Worm (Caenorhabditis elegans) whole organism, L2 larva: ENCODE results near the gene C32C4.3.

Experiments
- C34F6.9 ChIP-seq: fragments of 150-350 bp; optimal IDR thresholded peaks from 2 replicates; lab custom pipeline; 2014; ENCODE audit warnings: missing biosample characterization, missing genetic modification characterization
- F13H6.1 ChIP-seq: sonication (generic microtip); optimal IDR thresholded peaks from 2 replicates; lab custom pipeline; 2016; ENCODE audit warnings: missing genetic modification characterization, missing compliant biosample characterization
- R02D3.7 ChIP-seq: fragments of 150-350 bp; optimal IDR thresholded peaks from 2 replicates; lab custom pipeline; 2014; ENCODE audit warnings: missing biosample characterization, missing genetic modification characterization
- Y55F3AM.14 ChIP-seq: fragments of 200-800 bp; sonication (Bioruptor generic); optimal IDR thresholded peaks from 2 replicates; lab custom pipeline; 2018; ENCODE audit warnings: mild to moderate bottlenecking, missing genetic modification characterization, missing compliant biosample characterization
- ZK546.5 ChIP-seq: sonication (generic microtip); optimal IDR thresholded peaks from 2 replicates; lab custom pipeline; 2017; ENCODE audit warnings: missing biosample characterization, missing genetic modification characterization
- alr-1 ChIP-seq: fragments of 150-350 bp; optimal IDR thresholded peaks from 2 replicates; lab custom pipeline; 2014; ENCODE audit warnings: missing biosample characterization, missing genetic modification characterization
- aly-2 ChIP-seq: fragments of 150-350 bp; optimal IDR thresholded peaks from 2 replicates; lab custom pipeline; 2014; ENCODE audit warnings: missing biosample characterization, missing genetic modification characterization
- ama-1 ChIP-seq: fragments of 150-350 bp; optimal IDR thresholded peaks from 2 replicates; lab custom pipeline; 2018; ENCODE audit warnings: inconsistent platforms
- blmp-1 ChIP-seq: sonication (generic microtip); optimal IDR thresholded peaks from 2 replicates; lab custom pipeline; 2017; ENCODE audit warnings: missing genetic modification characterization, mild to moderate bottlenecking, missing compliant biosample characterization, antibody characterized with exemption, moderate library complexity; ENCODE audit not compliant: insufficient read depth
- ceh-82 ChIP-seq: fragments of 150-350 bp; optimal IDR thresholded peaks from 2 replicates; lab custom pipeline; 2014; ENCODE audit warnings: missing biosample characterization, missing genetic modification characterization
- crh-2 ChIP-seq: sonication (generic microtip); optimal IDR thresholded peaks from 2 replicates; lab custom pipeline; 2017; ENCODE audit warnings: missing biosample characterization, missing genetic modification characterization
- dmd-4 ChIP-seq: sonication (generic microtip); optimal IDR thresholded peaks from 2 replicates; lab custom pipeline; 2017; ENCODE audit warnings: missing biosample characterization, missing genetic modification characterization
- egl-27 ChIP-seq: sonication (generic microtip); optimal IDR thresholded peaks from 3 replicates; lab custom pipeline; 2017; ENCODE audit warnings: missing biosample characterization, missing genetic modification reagents, missing genetic modification characterization
- elt-1 ChIP-seq: fragments of 150-350 bp; optimal IDR thresholded peaks from 2 replicates; lab custom pipeline; 2014; ENCODE audit warnings: missing biosample characterization, missing genetic modification characterization
- elt-3 ChIP-seq: sonication (generic microtip); optimal IDR thresholded peaks from 2 replicates; lab custom pipeline; 2017; ENCODE audit warnings: missing biosample characterization, missing genetic modification characterization
- fos-1 ChIP-seq: fragments of 150-350 bp; optimal IDR thresholded peaks from 2 replicates; lab custom pipeline; 2014; ENCODE audit warnings: missing biosample characterization, missing genetic modification characterization
- gmeb-1 ChIP-seq: fragments of 150-350 bp; optimal IDR thresholded peaks from 2 replicates; lab custom pipeline; 2014; ENCODE audit warnings: missing biosample characterization, missing genetic modification characterization
- lin-13 ChIP-seq: fragments of 150-350 bp; optimal IDR thresholded peaks from 2 replicates; lab custom pipeline; 2014; ENCODE audit warnings: missing biosample characterization, missing genetic modification reagents, missing genetic modification characterization
- lin-39 ChIP-seq: fragments of 150-350 bp; optimal IDR thresholded peaks from 2 replicates; lab custom pipeline; 2014; ENCODE audit warnings: missing biosample characterization, missing genetic modification reagents, missing genetic modification characterization
- lsy-2 ChIP-seq, 2 experiments: fragments of 150-350 bp in 1 of 2; sonication (generic microtip) in 1 of 2; optimal IDR thresholded peaks; 2 replicates each; lab custom pipeline; 2014 to 2017; ENCODE audit warnings: missing biosample characterization in 2 of 2, missing genetic modification characterization in 2 of 2
- mab-5 ChIP-seq: fragments of 150-350 bp; optimal IDR thresholded peaks from 2 replicates; lab custom pipeline; 2014; ENCODE audit warnings: missing biosample characterization, missing genetic modification characterization
- mbf-1 ChIP-seq: sonication (generic microtip); optimal IDR thresholded peaks from 2 replicates; lab custom pipeline; 2017; ENCODE audit warnings: missing biosample characterization, missing genetic modification characterization
- mdl-1 ChIP-seq, 2 experiments: fragments of 150-350 bp in 1 of 2; sonication (generic microtip) in 1 of 2; optimal IDR thresholded peaks; 2 replicates each; lab custom pipeline; 2017; ENCODE audit warnings: missing biosample characterization in 2 of 2, missing genetic modification characterization in 2 of 2
- nhr-10 ChIP-seq: sonication (generic microtip); optimal IDR thresholded peaks from 2 replicates; lab custom pipeline; 2017; ENCODE audit warnings: missing biosample characterization, missing genetic modification characterization
- nhr-11 ChIP-seq: fragments of 150-350 bp; optimal IDR thresholded peaks from 2 replicates; lab custom pipeline; 2014; ENCODE audit warnings: missing biosample characterization, missing genetic modification characterization
- nhr-12 ChIP-seq: fragments of 150-350 bp; optimal IDR thresholded peaks from 2 replicates; lab custom pipeline; 2014; ENCODE audit warnings: missing biosample characterization, missing genetic modification characterization
- nhr-129 ChIP-seq: fragments of 150-350 bp; optimal IDR thresholded peaks from 2 replicates; lab custom pipeline; 2014; ENCODE audit warnings: missing biosample characterization, missing genetic modification characterization
- nhr-23 ChIP-seq: fragments of 150-350 bp; optimal IDR thresholded peaks from 2 replicates; lab custom pipeline; 2014; ENCODE audit warnings: missing biosample characterization, missing genetic modification reagents, missing genetic modification characterization
- nhr-237 ChIP-seq: fragments of 150-350 bp; optimal IDR thresholded peaks from 2 replicates; lab custom pipeline; 2014; ENCODE audit warnings: missing biosample characterization, missing genetic modification characterization
- nhr-77 ChIP-seq: fragments of 150-350 bp; optimal IDR thresholded peaks from 2 replicates; lab custom pipeline; 2014; ENCODE audit warnings: missing biosample characterization, missing genetic modification characterization
- peb-1 ChIP-seq: fragments of 150-350 bp; optimal IDR thresholded peaks from 2 replicates; lab custom pipeline; 2014; ENCODE audit warnings: missing biosample characterization, missing genetic modification characterization
- sem-4 ChIP-seq: fragments of 150-350 bp; optimal IDR thresholded peaks from 2 replicates; lab custom pipeline; 2014; ENCODE audit warnings: missing biosample characterization, missing genetic modification reagents, missing genetic modification characterization
- skn-1 ChIP-seq: sonication (generic microtip); optimal IDR thresholded peaks from 2 replicates; lab custom pipeline; 2017; ENCODE audit warnings: missing biosample characterization, missing genetic modification characterization
- sma-9 ChIP-seq, 2 experiments: fragments of 150-350 bp in 1 of 2; sonication (generic microtip) in 1 of 2; optimal IDR thresholded peaks; 2 replicates each; lab custom pipeline; 2014 to 2016; ENCODE audit warnings: missing genetic modification characterization in 2 of 2, mild to moderate bottlenecking in 1 of 2, missing biosample characterization in 1 of 2, missing compliant biosample characterization in 1 of 2, missing genetic modification reagents in 1 of 2, moderate library complexity in 1 of 2
- snpc-4 ChIP-seq: fragments of 150-350 bp; optimal IDR thresholded peaks from 2 replicates; lab custom pipeline; 2014; ENCODE audit warnings: missing biosample characterization, missing genetic modification characterization
- unc-39 ChIP-seq: fragments of 150-350 bp; optimal IDR thresholded peaks from 2 replicates; lab custom pipeline; 2014; ENCODE audit warnings: missing biosample characterization, missing genetic modification characterization
- unc-55 ChIP-seq: fragments of 150-350 bp; sonication (generic microtip); optimal IDR thresholded peaks from 3 replicates; lab custom pipeline; 2014; ENCODE audit warnings: missing biosample characterization, missing genetic modification reagents, missing genetic modification characterization
- unc-62 ChIP-seq: fragments of 150-350 bp; optimal IDR thresholded peaks from 2 replicates; lab custom pipeline; 2014; ENCODE audit warnings: missing biosample characterization, missing genetic modification reagents, missing genetic modification characterization
- zag-1 ChIP-seq: fragments of 150-350 bp; optimal IDR thresholded peaks from 2 replicates; lab custom pipeline; 2014; ENCODE audit warnings: missing biosample characterization, missing genetic modification characterization
- ztf-1 ChIP-seq: fragments of 200-800 bp; sonication (Bioruptor generic); conservative IDR thresholded peaks from 2 replicates; pipeline ENCODE4 v1.3.6; 2022; ENCODE audit warnings: missing genetic modification characterization, missing compliant biosample characterization
- ztf-11 ChIP-seq: sonication (generic microtip); optimal IDR thresholded peaks from 2 replicates; lab custom pipeline; 2017; ENCODE audit warnings: missing biosample characterization, missing genetic modification characterization
- ztf-4 ChIP-seq: fragments of 150-350 bp; optimal IDR thresholded peaks from 2 replicates; lab custom pipeline; 2014; ENCODE audit warnings: missing biosample characterization, missing genetic modification characterization

Gene C32C4.3

DNA sequence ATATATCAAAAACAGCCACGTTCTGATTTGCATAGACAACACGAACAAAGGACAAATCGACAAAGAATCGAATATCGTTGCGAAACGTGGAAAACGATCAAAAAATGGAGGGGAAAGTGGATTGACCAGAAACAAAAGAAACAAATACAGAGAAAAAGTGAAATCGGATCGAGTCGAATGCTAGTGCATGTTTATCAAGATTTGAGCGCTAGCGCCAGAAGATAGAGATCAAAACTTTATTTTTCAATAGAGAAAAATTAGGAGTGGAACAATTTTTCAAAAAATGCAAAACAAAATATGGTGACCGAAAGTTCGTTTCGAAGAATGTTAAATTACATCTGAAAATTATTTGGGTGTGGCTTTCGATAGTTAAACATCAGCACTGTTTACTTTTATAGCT, 15.1 kb upstream of the C32C4.3 start:
- no peak for TF ChIP-seq lin-13 (GFP tag; lab: Kevin White, UChicago)
- TF ChIP-seq blmp-1 (tag; lab: Kevin White, UChicago) = peak; percentile 79

DNA sequence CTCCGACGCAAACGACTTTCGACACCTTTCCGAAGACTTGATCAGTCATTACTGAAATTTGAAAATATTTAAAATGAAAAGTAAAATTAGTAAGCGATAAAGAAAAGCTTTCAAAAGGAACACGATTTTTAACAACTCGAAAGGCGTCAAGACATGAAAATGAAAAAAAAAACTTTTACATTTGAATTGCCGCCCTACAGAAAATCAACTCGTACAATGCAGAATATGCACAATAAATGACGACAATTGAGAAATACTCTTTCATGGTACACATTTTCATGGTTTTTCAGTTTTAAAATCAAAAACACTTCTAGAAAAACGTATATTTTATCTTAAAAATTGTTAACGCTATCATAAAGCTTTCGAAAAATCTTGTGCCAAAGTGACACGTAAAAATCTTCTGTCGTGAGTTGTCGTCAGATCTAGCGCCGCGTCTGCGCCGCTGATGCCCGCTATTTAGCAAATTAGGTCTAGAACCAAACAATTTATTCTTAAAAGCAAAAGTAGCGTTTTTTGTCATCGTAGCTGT, 14.5 kb upstream of the C32C4.3 start, which contains the start of gene sqv-4:
Gene sqv-4, minus strand, starts transcription at position 51 of the 529 bp plus-strand sequence.
- TF ChIP-seq sem-4 (tag; lab: Kevin White, UChicago) (no peak), C34F6.9 (tag; lab: Kevin White, UChicago) (peak; percentile 31), unc-62 (GFP tag; lab: Kevin White, UChicago) (no peak), lin-13 (GFP tag; lab: Kevin White, UChicago) (no peak), R02D3.7 (tag; lab: Kevin White, UChicago) (no peak), blmp-1 (tag; lab: Kevin White, UChicago) (no peak), ztf-4 (tag; lab: Kevin White, UChicago) (no peak), ZK546.5 (tag; lab: Kevin White, UChicago) (no peak), nhr-11 (tag; lab: Kevin White, UChicago) (no peak), crh-2 (tag; lab: Kevin White, UChicago) (no peak), ceh-82 (tag; lab: Kevin White, UChicago) (no peak), fos-1 (tag; lab: Kevin White, UChicago) (no peak), mdl-1 (tag; optimal IDR thresholded peaks at IDR 0.05; lab: Kevin White, UChicago) (no peak), mbf-1 (tag; lab: Kevin White, UChicago) (no peak), alr-1 (tag; lab: Kevin White, UChicago) (no peak), elt-1 (tag; lab: Kevin White, UChicago) (no peak), skn-1 (tag; lab: Kevin White, UChicago) (no peak), nhr-129 (tag; lab: Kevin White, UChicago) (peak; percentile 37), unc-55 (GFP tag; lab: Kevin White, UChicago) (peak; percentile 43), egl-27 (tag; lab: Kevin White, UChicago) (no peak), dmd-4 (tag; lab: Kevin White, UChicago) (no peak), ztf-11 (no peak), zag-1 (tag; lab: Kevin White, UChicago) (no peak), snpc-4 (tag; lab: Kevin White, UChicago) (no peak), F13H6.1 (tag; lab: Kevin White, UChicago) (no peak), nhr-237 (tag; lab: Kevin White, UChicago) (no peak), nhr-10 (tag; lab: Kevin White, UChicago) (no peak), ama-1 (lab: Kevin White, UChicago) (no peak), mab-5 (tag; lab: Kevin White, UChicago) (no peak), sma-9 (GFP tag; optimal IDR thresholded peaks at IDR 0.05; lab: Kevin White, UChicago) (no peak), sma-9 (tag; optimal IDR thresholded peaks at IDR 0.05; lab: Kevin White, UChicago) (no peak), gmeb-1 (peak; percentile 73), Y55F3AM.14 (no peak), unc-39 (tag; lab: Kevin White, UChicago) (no peak), lin-39 (tag; lab: Kevin White, UChicago) (no peak), aly-2 (no peak), elt-3 (tag; lab: Kevin White, UChicago) (no peak), nhr-12 (tag; lab: Kevin White, UChicago) (no peak), nhr-77 (tag; lab: Kevin White, UChicago) (no peak), peb-1 (tag; lab: Kevin White, UChicago) (no peak), nhr-23 (no peak), lsy-2 (tag; optimal IDR thresholded peaks at IDR 0.05; lab: Kevin White, UChicago) (peak in 1 of 2 experiments; percentile 71), ztf-1 (no peak)
